Worm (Caenorhabditis elegans): Measurements from ENCODE around the gene fbxa-137.
"Not testable (repeated sequence)": the region's sequence is repeated elsewhere in the genome, so short reads cannot be mapped to it uniquely, and the experiment has no call there.

ce11 chrV:2321001-2321400, 42.4 kb downstream of the fbxa-137 start, which contains the start of gene Y19D10B.6:
- TF ChIP-seq mab-5 (tag; optimal IDR thresholded peaks at IDR 0.05); lin-13 (GFP tag; optimal IDR thresholded peaks at IDR 0.05); nhr-11 (tag; optimal IDR thresholded peaks at IDR 0.05); nhr-237 (tag; optimal IDR thresholded peaks at IDR 0.05); ztf-4 (tag; optimal IDR thresholded peaks at IDR 0.05); egl-27 (tag; optimal IDR thresholded peaks at IDR 0.05); lsy-2 (tag; optimal IDR thresholded peaks at IDR 0.05); nhr-21 (tag; optimal IDR thresholded peaks at IDR 0.05); unc-62 (GFP tag; optimal IDR thresholded peaks at IDR 0.05); nhr-23 (tag; optimal IDR thresholded peaks at IDR 0.05); ama-1 (optimal IDR thresholded peaks at IDR 0.05); snpc-4 (tag; optimal IDR thresholded peaks at IDR 0.05); zag-1 (tag; optimal IDR thresholded peaks at IDR 0.05); gmeb-1 (tag; optimal IDR thresholded peaks at IDR 0.05): not testable (repeated sequence)
